Fruit fly (Drosophila melanogaster) Kc167 (cell line): Measurements from ENCODE around the gene CG32299.

Experiments
- Myc ChIP-seq: fragments of >200 bp; optimal IDR thresholded peaks from 2 replicates; lab custom pipeline; 2017; ENCODE audit warnings: missing external identifiers
- Sin3A ChIP-seq: fragments of >200 bp; optimal IDR thresholded peaks from 2 replicates; lab custom pipeline; 2018; ENCODE audit warnings: missing external identifiers
- h ChIP-seq: fragments of >200 bp; optimal IDR thresholded peaks from 3 replicates; lab custom pipeline; 2018; ENCODE audit warnings: missing external identifiers
- insv ChIP-seq: fragments of >200 bp; optimal IDR thresholded peaks from 3 replicates; lab custom pipeline; 2018; ENCODE audit warnings: missing external identifiers
- psq ChIP-seq: fragments of >200 bp; optimal IDR thresholded peaks from 2 replicates; lab custom pipeline; 2017; ENCODE audit warnings: missing external identifiers
- ttk ChIP-seq: sonication (Bioruptor generic); optimal IDR thresholded peaks from 2 replicates; lab custom pipeline; 2017; ENCODE audit warnings: missing external identifiers

CG32299 gene

dm6 chr3L:2390889-2391288, at the start of gene CG32299, which contains the start of gene CG32298:
Gene CG32299 (minus strand): TSS chr3L:2390989.
Gene CG32298 (minus strand): TSS chr3L:2390989.
- TF ChIP-seq Myc (lab: Kevin White, UChicago) (no peak), h (no peak), ttk (lab: Kevin White, UChicago) (no peak), Sin3A (lab: Kevin White, UChicago) (no peak), insv (no peak), psq (lab: Kevin White, UChicago) (no peak)

- TF ChIP-seq insv (no peak), Myc (lab: Kevin White, UChicago) (no peak), psq (lab: Kevin White, UChicago) (no peak), ttk (lab: Kevin White, UChicago) (no peak), h (no peak), Sin3A (lab: Kevin White, UChicago) (no peak)
Measured at dm6 chr3L:2438609-2439422, 48.0 kb upstream of the CG32299 start.

- TF ChIP-seq psq (lab: Kevin White, UChicago) (no peak), Sin3A (lab: Kevin White, UChicago) (no peak), ttk (lab: Kevin White, UChicago) (no peak), insv (no peak), h (no peak), Myc (lab: Kevin White, UChicago) (no peak)
Measured at dm6 chr3L:2437571-2437970, 46.8 kb upstream of the CG32299 start.

- TF ChIP-seq Myc (lab: Kevin White, UChicago), result no peak
- no peak for TF ChIP-seq Sin3A (lab: Kevin White, UChicago)
- no peak for TF ChIP-seq insv
- no peak for TF ChIP-seq ttk (lab: Kevin White, UChicago)
- TF ChIP-seq psq (lab: Kevin White, UChicago), result no peak
- no peak for TF ChIP-seq h
Measured at dm6 chr3L:2436754-2437335, 46.1 kb upstream of the CG32299 start.

- TF ChIP-seq insv (no peak), Sin3A (lab: Kevin White, UChicago) (no peak), h (no peak), ttk (lab: Kevin White, UChicago) (no peak), psq (lab: Kevin White, UChicago) (no peak), Myc (lab: Kevin White, UChicago) (no peak)
Measured at dm6 chr3L:2434179-2434578, 43.4 kb upstream of the CG32299 start.

- TF ChIP-seq insv (no peak), h (no peak), Sin3A (lab: Kevin White, UChicago) (no peak), ttk (lab: Kevin White, UChicago) (no peak), psq (lab: Kevin White, UChicago) (no peak), Myc (lab: Kevin White, UChicago) (no peak)
Measured at dm6 chr3L:2433358-2433757, 42.6 kb upstream of the CG32299 start.

- no peak for TF ChIP-seq h
- no peak for TF ChIP-seq insv
- TF ChIP-seq Myc (lab: Kevin White, UChicago), result no peak
- no peak for TF ChIP-seq ttk (lab: Kevin White, UChicago)
- TF ChIP-seq psq (lab: Kevin White, UChicago), result no peak
- TF ChIP-seq Sin3A (lab: Kevin White, UChicago), result no peak
Measured at dm6 chr3L:2431340-2431739, 40.6 kb upstream of the CG32299 start.

- TF ChIP-seq h, result no peak
- no peak for TF ChIP-seq Sin3A (lab: Kevin White, UChicago)
- TF ChIP-seq insv, result no peak
- TF ChIP-seq Myc (lab: Kevin White, UChicago), result no peak
- no peak for TF ChIP-seq ttk (lab: Kevin White, UChicago)
- TF ChIP-seq psq (lab: Kevin White, UChicago), result no peak
Measured at dm6 chr3L:2428488-2429302, 37.9 kb upstream of the CG32299 start.

dm6 chr3L:2427151-2427550, 36.4 kb upstream of the CG32299 start:
- TF ChIP-seq h (no peak), ttk (lab: Kevin White, UChicago) (no peak), Myc (lab: Kevin White, UChicago) (no peak), Sin3A (lab: Kevin White, UChicago) (no peak), insv (no peak), psq (lab: Kevin White, UChicago) (no peak)

dm6 chr3L:2426407-2426951, 35.7 kb upstream of the CG32299 start:
- TF ChIP-seq h (no peak), ttk (lab: Kevin White, UChicago) (no peak), Myc (lab: Kevin White, UChicago) (no peak), psq (lab: Kevin White, UChicago) (no peak)

dm6 chr3L:2425687-2426086, 34.9 kb upstream of the CG32299 start:
- no peak for TF ChIP-seq ttk (lab: Kevin White, UChicago)
- TF ChIP-seq Sin3A (lab: Kevin White, UChicago), result no peak
- TF ChIP-seq psq (lab: Kevin White, UChicago), result no peak
- no peak for TF ChIP-seq h
- TF ChIP-seq Myc (lab: Kevin White, UChicago), result no peak
- no peak for TF ChIP-seq insv
